Worm (Caenorhabditis elegans): ENCODE data around the gene fbxa-143.

ce11 chrV:16103594-16103993 is 23.7 kb downstream of the fbxa-143 start, which contains the start of gene argk-1:
- TF ChIP-seq W03F9.2 (tag; optimal IDR thresholded peaks at IDR 0.05) (no peak), him-1 (tag; optimal IDR thresholded peaks at IDR 0.05) (no peak), dao-5 (tag; optimal IDR thresholded peaks at IDR 0.05) (no peak)
